Fruit fly (Drosophila melanogaster): ENCODE results near the gene Mkp.

Gene Mkp

DNA sequence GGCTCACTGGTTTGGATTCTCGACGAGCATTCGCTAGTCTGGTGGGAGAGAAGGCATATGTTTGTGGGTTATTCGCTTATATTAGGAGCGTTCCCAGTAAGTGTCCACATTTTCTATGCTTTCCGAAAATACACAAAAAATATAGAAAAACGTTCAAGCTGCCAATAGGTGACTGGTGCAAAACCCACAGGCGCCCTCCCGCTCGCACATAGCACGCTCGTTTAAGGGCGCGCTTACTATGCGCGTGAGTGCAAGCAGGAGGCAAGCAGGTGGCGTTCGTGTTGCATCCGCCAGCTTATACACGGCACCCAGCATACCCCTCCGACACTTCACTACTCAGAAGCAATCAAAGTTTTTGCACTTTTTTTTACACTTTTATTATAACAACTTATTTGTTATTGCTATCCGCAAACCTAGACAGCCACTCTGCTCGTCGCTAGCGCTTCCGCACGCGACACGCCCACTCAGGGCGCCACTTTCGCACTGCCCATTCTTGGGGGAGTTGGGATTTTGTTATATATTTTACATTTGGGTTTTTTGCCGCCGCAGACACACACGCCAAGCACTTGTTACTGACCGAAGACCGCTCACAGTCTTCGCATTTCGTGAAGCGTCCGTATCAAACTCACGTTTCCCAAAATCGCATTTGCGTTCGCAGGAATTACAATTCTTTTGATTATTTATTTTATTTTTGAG lies 14.9 kb upstream of the Mkp start (continued):
- TF ChIP-seq CG31365 (tag; optimal IDR thresholded peaks at IDR 0.05), result peak; percentile 70
- TF ChIP-seq tx (GFP tag; optimal IDR thresholded peaks at IDR 0.05), result peak; percentile 5
- no peak for TF ChIP-seq fd102C (GFP tag; optimal IDR thresholded peaks at IDR 0.05)
- no peak for TF ChIP-seq Bteb2 (GFP tag; optimal IDR thresholded peaks at IDR 0.05)
- no peak for TF ChIP-seq Dfd (GFP tag; optimal IDR thresholded peaks at IDR 0.05)
- TF ChIP-seq zfh1 (GFP tag; IDR thresholded peaks at IDR 0.05), result 0 out of 3 replicates have a peak, but pooled peaks have one; percentile 13
- TF ChIP-seq Hr3 (GFP tag; optimal IDR thresholded peaks at IDR 0.05), result no peak
- no peak for TF ChIP-seq CG9727 (GFP tag; optimal IDR thresholded peaks at IDR 0.05)
- no peak for TF ChIP-seq al (GFP tag; IDR thresholded peaks at IDR 0.05)
- no peak for TF ChIP-seq Sox100B (GFP tag; optimal IDR thresholded peaks at IDR 0.05)
- TF ChIP-seq wek (GFP tag; optimal IDR thresholded peaks at IDR 0.05), result no peak
- TF ChIP-seq CG7786 (GFP tag; optimal IDR thresholded peaks at IDR 0.05), result no peak
- no peak for TF ChIP-seq btn (GFP tag; optimal IDR thresholded peaks at IDR 0.05)
- TF ChIP-seq CG14965 (GFP tag; optimal IDR thresholded peaks at IDR 0.05; ENCODE audit: borderline replicate concordance), result no peak
- TF ChIP-seq CG8281 (tag; optimal IDR thresholded peaks at IDR 0.05), result no peak
- peak; percentile 93 for TF ChIP-seq CG12659 (GFP tag; optimal IDR thresholded peaks at IDR 0.05)
- TF ChIP-seq CG6689 (GFP tag; IDR thresholded peaks at IDR 0.05), result no peak
- TF ChIP-seq TFAM (GFP tag; optimal IDR thresholded peaks at IDR 0.05), result no peak
- TF ChIP-seq stc (GFP tag; IDR thresholded peaks at IDR 0.05), result no peak
- 0 out of 2 replicates have a peak, but pooled peaks have one; percentile 18 for TF ChIP-seq CG8765 (GFP tag; IDR thresholded peaks at IDR 0.05)
- TF ChIP-seq CG2129 (GFP tag; IDR thresholded peaks at IDR 0.05; ENCODE audit: partially characterized antibody), result no peak
- no peak for TF ChIP-seq CG2889 (GFP tag; IDR thresholded peaks at IDR 0.05)
- peak; percentile 84 for TF ChIP-seq chn (GFP tag; optimal IDR thresholded peaks at IDR 0.05)
- TF ChIP-seq grau (tag; optimal IDR thresholded peaks at IDR 0.05), result no peak
- no peak for TF ChIP-seq Sry-β (GFP tag; optimal IDR thresholded peaks at IDR 0.05)
- TF ChIP-seq CG32532 (GFP tag; IDR thresholded peaks at IDR 0.05), result peak; percentile 55; the same call in 1 of the 2 replicates
- TF ChIP-seq Camta (GFP tag; optimal IDR thresholded peaks at IDR 0.05), result no peak
- no peak for TF ChIP-seq CG2712 (tag; optimal IDR thresholded peaks at IDR 0.05)
- no peak for TF ChIP-seq CG10959 (GFP tag; IDR thresholded peaks at IDR 0.05)
- TF ChIP-seq Side (GFP tag; optimal IDR thresholded peaks at IDR 0.05), result no peak
- TF ChIP-seq ro (GFP tag; IDR thresholded peaks at IDR 0.05), result no peak
- no peak for TF ChIP-seq CG10543 (GFP tag; optimal IDR thresholded peaks at IDR 0.05)
- TF ChIP-seq Atf3 (GFP tag; optimal IDR thresholded peaks at IDR 0.05), result peak; percentile 23
- TF ChIP-seq CG4730 (GFP tag; IDR thresholded peaks at IDR 0.05), result no peak
- no peak for TF ChIP-seq fru (optimal IDR thresholded peaks at IDR 0.05)
- peak; percentile 83 for TF ChIP-seq HmgZ (tag; optimal IDR thresholded peaks at IDR 0.05)
- peak; percentile 17; the same call in 1 of the 2 replicates for TF ChIP-seq CG4404 (GFP tag; IDR thresholded peaks at IDR 0.05)
- peak; percentile 21; the same call in 1 of the 2 replicates for TF ChIP-seq onecut (GFP tag; IDR thresholded peaks at IDR 0.05)
- TF ChIP-seq D19B (GFP tag; optimal IDR thresholded peaks at IDR 0.05), result no peak
- no peak for TF ChIP-seq yki (optimal IDR thresholded peaks at IDR 0.05)
- no peak for TF ChIP-seq BtbVII (GFP tag; optimal IDR thresholded peaks at IDR 0.05)
- TF ChIP-seq ab (GFP tag; optimal IDR thresholded peaks at IDR 0.05), result no peak
- no peak for TF ChIP-seq CG4282 (GFP tag; optimal IDR thresholded peaks at IDR 0.05)
- no peak for TF ChIP-seq CG31441 (GFP tag; IDR thresholded peaks at IDR 0.05)
- peak; percentile 52 for TF ChIP-seq Ets65A (GFP tag)
- TF ChIP-seq NK7.1 (GFP tag; optimal IDR thresholded peaks at IDR 0.05), result no peak
- TF ChIP-seq C15 (GFP tag; IDR thresholded peaks at IDR 0.05), result no peak
- no peak for TF ChIP-seq CG3407 (GFP tag; optimal IDR thresholded peaks at IDR 0.05)
- no peak for TF ChIP-seq dimm (GFP tag; IDR thresholded peaks at IDR 0.05)
- peak; percentile 21; the same call in 1 of the 2 replicates for TF ChIP-seq Ada2b (GFP tag; IDR thresholded peaks at IDR 0.05)
- TF ChIP-seq CG10267 (tag; optimal IDR thresholded peaks at IDR 0.05), result no peak
- no peak for TF ChIP-seq gsb-n (tag; optimal IDR thresholded peaks at IDR 0.05)

Measured in whole organism, embryonic.